Fruit fly (Drosophila melanogaster) whole organism, wandering third instar larva: ENCODE measurements around the gene CG17625.

ENCODE experiments used
- GATAd ChIP-seq: sonication (Bioruptor generic); optimal IDR thresholded peaks from 2 replicates; lab custom pipeline; 2016; ENCODE audit warnings: missing biosample characterization, missing genetic modification characterization
- br ChIP-seq: fragments of 200-800 bp; sonication (Bioruptor generic); optimal IDR thresholded peaks from 2 replicates; lab custom pipeline; 2016; ENCODE audit warnings: missing biosample characterization, missing genetic modification characterization
- dl ChIP-seq, 2 experiments: fragments of 175-275, 200-275 bp in 1 of 2; fragments of 200-275 bp in 1 of 2; sonication (Bioruptor generic); optimal IDR thresholded peaks; lab custom pipeline; 2018; ENCODE audit warnings: mild to moderate bottlenecking in 2 of 2, missing biosample characterization in 2 of 2, missing genetic modification characterization in 2 of 2, moderate library complexity in 2 of 2; ENCODE audit not compliant: partially characterized antibody in 2 of 2, insufficient read depth in 1 of 2
- rgr ChIP-seq: fragments of 200-800 bp; sonication (Bioruptor generic); optimal IDR thresholded peaks from 3 replicates; lab custom pipeline; 2016; ENCODE audit warnings: missing biosample characterization, mild to moderate bottlenecking, missing genetic modification characterization

DNA sequence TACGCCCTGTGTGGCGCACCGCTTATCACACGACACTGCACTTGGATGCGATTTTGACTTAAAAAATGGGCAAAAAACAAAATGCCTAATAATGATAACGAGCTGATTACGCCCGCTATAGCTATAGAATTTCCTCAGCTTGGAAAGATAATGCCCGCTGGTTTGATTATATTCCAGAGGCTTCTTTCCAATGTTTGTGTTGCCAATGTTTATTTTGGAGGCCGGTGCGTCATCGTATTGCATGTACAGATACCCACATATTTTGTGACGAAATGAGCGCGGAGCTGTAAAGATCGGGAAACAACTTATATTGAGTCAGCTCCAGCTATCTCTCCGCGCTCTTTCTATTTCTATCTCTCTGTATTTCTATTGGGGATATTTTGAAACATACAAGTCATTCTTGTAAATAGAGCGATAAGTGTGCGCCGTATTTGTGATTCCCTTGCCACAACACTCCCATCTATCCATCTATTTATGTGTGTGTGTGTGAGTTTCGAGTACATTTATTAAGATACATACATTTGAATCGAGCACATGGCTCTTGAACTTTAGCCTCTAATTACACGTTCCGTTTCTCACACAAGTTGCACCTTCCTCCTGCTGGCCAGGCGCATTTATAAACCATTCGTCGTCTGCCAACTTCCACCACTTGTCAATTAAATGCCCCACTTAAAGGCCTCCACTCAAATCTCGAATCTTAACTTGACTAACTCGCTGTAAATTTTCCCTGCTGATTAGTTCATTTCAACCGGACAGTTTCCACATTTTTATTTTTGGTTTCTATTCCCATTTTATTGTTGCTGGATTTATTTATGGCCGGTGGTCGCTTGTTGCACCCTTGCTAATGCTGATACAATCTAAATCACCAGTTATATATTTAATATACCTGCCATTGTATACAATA, 2.4 kb upstream of the CG17625 start:
- no peak for TF ChIP-seq br
- TF ChIP-seq GATAd (GFP tag; lab: Kevin White, UChicago): no peak
- no peak for TF ChIP-seq dl (GFP tag; optimal IDR thresholded peaks at IDR 0.05; lab: Kevin White, UChicago; ENCODE audit: insufficient read depth in 1 of 2, partially characterized antibody in 2 of 2)
- no peak for TF ChIP-seq rgr
